Fruit fly (Drosophila melanogaster) whole organism, wandering third instar larva: Measurements from ENCODE around the gene Bem46.

Experiments used
- CG32264 ChIP-seq: fragments of 200-800 bp; sonication (Bioruptor generic); optimal IDR thresholded peaks from 2 replicates; lab custom pipeline; 2016; ENCODE audit warnings: missing biosample characterization, missing genetic modification characterization
- CG9705 ChIP-seq: fragments of 200-800 bp; sonication (Bioruptor generic); optimal IDR thresholded peaks from 2 replicates; lab custom pipeline; 2018; ENCODE audit warnings: missing biosample characterization, mild to moderate bottlenecking, missing genetic modification characterization
- CrebA ChIP-seq: fragments of 200-800 bp; sonication (Bioruptor generic); optimal IDR thresholded peaks from 2 replicates; lab custom pipeline; 2016; ENCODE audit warnings: missing biosample characterization, mild to moderate bottlenecking, missing genetic modification characterization, borderline replicate concordance
- Dif ChIP-seq: fragments of 200-275, 200-300 bp; sonication (Bioruptor generic); optimal IDR thresholded peaks from 2 replicates; lab custom pipeline; 2018; ENCODE audit warnings: missing biosample characterization, missing genetic modification characterization; ENCODE audit not compliant: partially characterized antibody
- Hr78 ChIP-seq: fragments of >200 bp; optimal IDR thresholded peaks from 2 replicates; lab custom pipeline; 2017; ENCODE audit warnings: missing biosample characterization, missing genetic modification characterization
- Mio ChIP-seq: sonication (Bioruptor generic); optimal IDR thresholded peaks from 2 replicates; lab custom pipeline; 2016; ENCODE audit warnings: missing biosample characterization, missing genetic modification characterization
- Myc ChIP-seq: fragments of >200 bp; optimal IDR thresholded peaks from 2 replicates; lab custom pipeline; 2017
- br ChIP-seq: fragments of 200-800 bp; sonication (Bioruptor generic); optimal IDR thresholded peaks from 2 replicates; lab custom pipeline; 2016; ENCODE audit warnings: missing biosample characterization, missing genetic modification characterization
- dl ChIP-seq, 2 experiments: fragments of 175-275, 200-275 bp in 1 of 2; fragments of 200-275 bp in 1 of 2; sonication (Bioruptor generic); optimal IDR thresholded peaks; lab custom pipeline; 2018; ENCODE audit warnings: mild to moderate bottlenecking in 2 of 2, missing biosample characterization in 2 of 2, missing genetic modification characterization in 2 of 2, moderate library complexity in 2 of 2; ENCODE audit not compliant: partially characterized antibody in 2 of 2, insufficient read depth in 1 of 2
- dsf ChIP-seq: sonication (Bioruptor generic); optimal IDR thresholded peaks from 2 replicates; lab custom pipeline; 2016; ENCODE audit warnings: missing biosample characterization, missing genetic modification characterization, borderline replicate concordance
- jim ChIP-seq: fragments of 175-275, 200-325 bp; sonication (Bioruptor generic); optimal IDR thresholded peaks from 2 replicates; lab custom pipeline; 2016; ENCODE audit warnings: missing biosample characterization, mild to moderate bottlenecking, missing genetic modification characterization
- psq ChIP-seq: fragments of 200-800 bp; sonication (Bioruptor generic); optimal IDR thresholded peaks from 3 replicates; lab custom pipeline; 2017; ENCODE audit warnings: missing biosample characterization, mild to moderate bottlenecking, missing genetic modification characterization, moderate library complexity
- sage ChIP-seq: fragments of 200-800 bp; sonication (Bioruptor generic); optimal IDR thresholded peaks from 2 replicates; lab custom pipeline; 2016; ENCODE audit warnings: missing biosample characterization, mild to moderate bottlenecking, missing genetic modification characterization
- woc ChIP-seq: sonication (Bioruptor generic); optimal IDR thresholded peaks from 2 replicates; lab custom pipeline; 2016; ENCODE audit warnings: missing biosample characterization, mild to moderate bottlenecking, missing genetic modification characterization

DNA sequence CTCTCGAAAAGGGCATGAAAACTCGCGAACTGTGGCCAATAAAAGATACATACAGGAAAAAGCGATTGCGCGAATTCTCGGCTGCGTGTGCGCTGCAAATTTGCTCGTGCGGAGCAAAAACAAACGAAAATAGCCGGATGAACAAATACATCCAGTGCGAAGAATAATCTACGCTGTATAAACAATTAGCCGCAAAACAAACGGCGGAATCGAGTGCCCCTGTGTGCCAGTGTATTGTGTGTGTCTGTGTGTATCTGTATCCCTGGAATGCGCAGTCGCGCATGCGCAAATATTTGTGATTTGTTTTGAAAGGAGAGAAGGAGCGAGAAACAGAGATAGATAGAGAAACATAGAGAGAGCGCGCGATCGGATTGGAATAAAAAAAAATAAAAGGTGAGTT, 11.7 kb downstream of the Bem46 start:
- no peak for TF ChIP-seq woc
- no peak for TF ChIP-seq Dif (GFP tag; lab: Kevin White, UChicago)
- TF ChIP-seq dsf: no peak
- TF ChIP-seq jim (GFP tag; lab: Kevin White, UChicago): no peak
- TF ChIP-seq dl (GFP tag; optimal IDR thresholded peaks at IDR 0.05; lab: Kevin White, UChicago; ENCODE audit: insufficient read depth in 1 of 2, partially characterized antibody in 2 of 2): no peak
- no peak for TF ChIP-seq br
- no peak for TF ChIP-seq Myc (lab: Kevin White, UChicago)
- no peak for TF ChIP-seq Mio (GFP tag; lab: Kevin White, UChicago)
- no peak for TF ChIP-seq CG32264 (GFP tag; lab: Kevin White, UChicago)
- no peak for TF ChIP-seq sage (GFP tag; lab: Kevin White, UChicago)
- no peak for TF ChIP-seq CrebA
- no peak for TF ChIP-seq psq
- no peak for TF ChIP-seq CG9705 (GFP tag; lab: Kevin White, UChicago)
- TF ChIP-seq Hr78 (GFP tag; lab: Kevin White, UChicago): no peak
